Fruit fly (Drosophila melanogaster) whole organism: ENCODE data around the gene sov.

Experiments
- CG8478 ChIP-seq: fragments of >200 bp; optimal IDR thresholded peaks from 2 replicates; lab custom pipeline; 2018; ENCODE audit warnings: inconsistent platforms
- pan ChIP-seq: fragments of >200 bp; optimal IDR thresholded peaks from 2 replicates; lab custom pipeline; 2017
- psq ChIP-seq: fragments of >200 bp; optimal IDR thresholded peaks from 2 replicates; lab custom pipeline; 2017

dm6 chrX:6743192-6743591 lies 12.9 kb upstream of the sov start:
- TF ChIP-seq pan (lab: Kevin White, UChicago) (no peak), CG8478 (no peak), psq (lab: Kevin White, UChicago) (no peak)
